Worm (Caenorhabditis elegans) whole organism, L3 larva: Measurements from ENCODE around the gene T01G5.6.

Experiments used
- R02D3.7 ChIP-seq: fragments of 150-350 bp; optimal IDR thresholded peaks from 2 replicates; lab custom pipeline; 2014; ENCODE audit warnings: missing biosample characterization, missing genetic modification characterization
- ZK546.5 ChIP-seq: sonication (generic microtip); optimal IDR thresholded peaks from 2 replicates; lab custom pipeline; 2017; ENCODE audit warnings: missing biosample characterization, missing genetic modification characterization
- aly-2 ChIP-seq: fragments of 150-350 bp; optimal IDR thresholded peaks from 2 replicates; lab custom pipeline; 2014; ENCODE audit warnings: missing biosample characterization, missing genetic modification characterization
- ceh-16 ChIP-seq: sonication (generic microtip); optimal IDR thresholded peaks from 2 replicates; lab custom pipeline; 2017; ENCODE audit warnings: missing biosample characterization, missing genetic modification characterization
- ceh-28 ChIP-seq: fragments of 150-350 bp; optimal IDR thresholded peaks from 2 replicates; lab custom pipeline; 2014; ENCODE audit warnings: missing biosample characterization, missing genetic modification reagents, missing genetic modification characterization
- ceh-9 ChIP-seq: sonication (generic microtip); optimal IDR thresholded peaks from 2 replicates; lab custom pipeline; 2018; ENCODE audit warnings: missing biosample characterization, missing genetic modification characterization
- daf-12 ChIP-seq: fragments of 150-350 bp; optimal IDR thresholded peaks from 2 replicates; lab custom pipeline; 2014; ENCODE audit warnings: missing biosample characterization, missing genetic modification reagents, missing genetic modification characterization
- egl-27 ChIP-seq: sonication (generic microtip); optimal IDR thresholded peaks from 4 replicates; lab custom pipeline; 2017; ENCODE audit warnings: missing biosample characterization, missing genetic modification reagents, missing genetic modification characterization
- elt-1 ChIP-seq: fragments of 150-350 bp; optimal IDR thresholded peaks from 2 replicates; lab custom pipeline; 2014; ENCODE audit warnings: missing biosample characterization, missing genetic modification characterization
- elt-2 ChIP-seq: sonication (generic microtip); optimal IDR thresholded peaks from 2 replicates; lab custom pipeline; 2016; ENCODE audit warnings: missing genetic modification reagents, mild to moderate bottlenecking, missing genetic modification characterization, missing compliant biosample characterization
- elt-3 ChIP-seq, 3 experiments: fragments of 150-350 bp in 1 of 3; sonication (generic microtip) in 2 of 3; optimal IDR thresholded peaks; 2 replicates in 2 of 3; 4 replicates in 1 of 3; lab custom pipeline; 2014 to 2017; ENCODE audit warnings: missing biosample characterization in 3 of 3, missing genetic modification characterization in 3 of 3
- eor-1 ChIP-seq, 2 experiments: fragments of 150-350 bp; optimal IDR thresholded peaks; 2 replicates each; lab custom pipeline; 2014 to 2018; ENCODE audit warnings: missing biosample characterization in 2 of 2, missing genetic modification characterization in 2 of 2
- fkh-10 ChIP-seq: sonication (generic microtip); optimal IDR thresholded peaks from 2 replicates; lab custom pipeline; 2017; ENCODE audit warnings: missing biosample characterization, missing genetic modification reagents, missing genetic modification characterization
- fos-1 ChIP-seq: fragments of 150-350 bp; optimal IDR thresholded peaks from 2 replicates; lab custom pipeline; 2014; ENCODE audit warnings: missing biosample characterization, missing genetic modification characterization
- hmg-11 ChIP-seq: sonication (generic microtip); optimal IDR thresholded peaks from 2 replicates; lab custom pipeline; 2016; ENCODE audit warnings: missing genetic modification characterization, missing compliant biosample characterization
- jun-1 ChIP-seq: fragments of 150-350 bp; optimal IDR thresholded peaks from 2 replicates; lab custom pipeline; 2014; ENCODE audit warnings: missing biosample characterization, missing genetic modification reagents, missing genetic modification characterization
- lin-15B ChIP-seq: fragments of 150-350 bp; optimal IDR thresholded peaks from 2 replicates; lab custom pipeline; 2014; ENCODE audit warnings: missing biosample characterization, missing genetic modification characterization
- lin-39 ChIP-seq: fragments of 150-350 bp; optimal IDR thresholded peaks from 2 replicates; lab custom pipeline; 2018; ENCODE audit warnings: missing biosample characterization, missing genetic modification reagents, missing genetic modification characterization
- lsy-12 ChIP-seq: sonication (generic microtip); optimal IDR thresholded peaks from 2 replicates; lab custom pipeline; 2016; ENCODE audit warnings: mild to moderate bottlenecking, missing genetic modification characterization, missing compliant biosample characterization
- nfya-1 ChIP-seq: sonication (generic microtip); optimal IDR thresholded peaks from 2 replicates; lab custom pipeline; 2017; ENCODE audit warnings: missing genetic modification characterization, mild to moderate bottlenecking, missing compliant biosample characterization, antibody characterized with exemption, moderate library complexity; ENCODE audit not compliant: insufficient read depth
- nhr-11 ChIP-seq: fragments of 150-350 bp; optimal IDR thresholded peaks from 2 replicates; lab custom pipeline; 2014; ENCODE audit warnings: missing biosample characterization, missing genetic modification characterization
- nhr-12 ChIP-seq: fragments of 150-350 bp; optimal IDR thresholded peaks from 2 replicates; lab custom pipeline; 2014; ENCODE audit warnings: missing biosample characterization, missing genetic modification characterization
- nhr-25 ChIP-seq: sonication (generic microtip); optimal IDR thresholded peaks from 2 replicates; lab custom pipeline; 2017; ENCODE audit warnings: missing biosample characterization, missing genetic modification characterization
- nhr-28 ChIP-seq: fragments of 150-350 bp; optimal IDR thresholded peaks from 2 replicates; lab custom pipeline; 2014; ENCODE audit warnings: missing biosample characterization, missing genetic modification characterization
- nhr-77 ChIP-seq: fragments of 150-350 bp; optimal IDR thresholded peaks from 2 replicates; lab custom pipeline; 2014; ENCODE audit warnings: missing biosample characterization, missing genetic modification characterization
- pha-4 ChIP-seq: fragments of 150-350 bp; optimal IDR thresholded peaks from 2 replicates; lab custom pipeline; 2014; ENCODE audit warnings: missing biosample characterization, missing genetic modification reagents, missing genetic modification characterization
- skn-1 ChIP-seq: fragments of 150-350 bp; optimal IDR thresholded peaks from 2 replicates; lab custom pipeline; 2014; ENCODE audit warnings: missing biosample characterization, missing genetic modification characterization
- snpc-4 ChIP-seq: fragments of 150-350 bp; optimal IDR thresholded peaks from 2 replicates; lab custom pipeline; 2014; ENCODE audit warnings: missing biosample characterization, missing genetic modification characterization
- unc-39 ChIP-seq: sonication (generic microtip); optimal IDR thresholded peaks from 4 replicates; lab custom pipeline; 2017; ENCODE audit warnings: missing biosample characterization, missing genetic modification characterization
- ztf-11 ChIP-seq: fragments of 150-350 bp; optimal IDR thresholded peaks from 2 replicates; lab custom pipeline; 2014; ENCODE audit warnings: missing biosample characterization, missing genetic modification characterization
- ztf-4 ChIP-seq: fragments of 150-350 bp; optimal IDR thresholded peaks from 2 replicates; lab custom pipeline; 2014; ENCODE audit warnings: missing biosample characterization, missing genetic modification characterization

Gene T01G5.6

ce11 chrV:15067165-15067564 is 46.7 kb downstream of the T01G5.6 start, which contains the start of gene C25D7.10:
Gene C25D7.10, plus strand, starts transcription at chrV:15067465.
- TF ChIP-seq ceh-28 (tag; lab: Kevin White, UChicago): no peak
- no peak for TF ChIP-seq snpc-4 (tag; lab: Kevin White, UChicago)
- no peak for TF ChIP-seq ceh-9

- TF ChIP-seq fkh-10 (GFP tag; lab: Kevin White, UChicago) (no peak), nhr-12 (tag; lab: Kevin White, UChicago) (no peak), nhr-11 (tag; lab: Kevin White, UChicago) (no peak), lin-39 (tag; lab: Kevin White, UChicago) (no peak), R02D3.7 (tag; lab: Kevin White, UChicago) (no peak), skn-1 (tag; lab: Kevin White, UChicago) (no peak), egl-27 (no peak), unc-39 (no peak), ztf-4 (tag; lab: Kevin White, UChicago) (no peak), ceh-16 (tag; lab: Kevin White, UChicago) (no peak)
Measured at ce11 chrV:15065837-15066348, 48.0 kb downstream of the T01G5.6 start, which contains the start of gene otub-1. Gene otub-1, plus strand, starts transcription at chrV:15066298.

- peak; percentile 20 for TF ChIP-seq lin-39 (tag; lab: Kevin White, UChicago)
- peak; percentile 28 for TF ChIP-seq pha-4
- TF ChIP-seq ztf-11 (tag; lab: Kevin White, UChicago): no peak
- no peak for TF ChIP-seq elt-3 (tag; optimal IDR thresholded peaks at IDR 0.05; lab: Kevin White, UChicago)
- peak; percentile 39 for TF ChIP-seq hmg-11 (tag; lab: Kevin White, UChicago)
- TF ChIP-seq lin-15B: peak; percentile 45
- TF ChIP-seq nfya-1: peak; percentile 33
- TF ChIP-seq nhr-25: peak; percentile 6
- no peak for TF ChIP-seq nhr-12 (tag; lab: Kevin White, UChicago)
- no peak for TF ChIP-seq aly-2 (tag; lab: Kevin White, UChicago)
Measured at ce11 chrV:15065068-15065744, 48.7 kb downstream of the T01G5.6 start, which contains the start of gene C25D7.9. Gene C25D7.9, plus strand, starts transcription at chrV:15065135.

- no peak for TF ChIP-seq R02D3.7 (tag; lab: Kevin White, UChicago)
- TF ChIP-seq ceh-16 (tag; lab: Kevin White, UChicago): no peak
- TF ChIP-seq jun-1 (tag; lab: Kevin White, UChicago): no peak
- no peak for TF ChIP-seq elt-2 (tag; lab: Kevin White, UChicago)
- no peak for TF ChIP-seq pha-4
- no peak for TF ChIP-seq ZK546.5 (tag; lab: Kevin White, UChicago)
- no peak for TF ChIP-seq elt-1
- TF ChIP-seq nhr-25: no peak
- no peak for TF ChIP-seq ztf-11 (tag; lab: Kevin White, UChicago)
- no peak for TF ChIP-seq fkh-10 (GFP tag; lab: Kevin White, UChicago)
- TF ChIP-seq daf-12 (tag; lab: Kevin White, UChicago): no peak
- TF ChIP-seq skn-1 (tag; lab: Kevin White, UChicago): no peak
- no peak for TF ChIP-seq nhr-28 (tag; lab: Kevin White, UChicago)
- TF ChIP-seq eor-1 (tag; optimal IDR thresholded peaks at IDR 0.05; lab: Kevin White, UChicago): no peak
- no peak for TF ChIP-seq unc-39
- TF ChIP-seq nhr-77 (tag; lab: Kevin White, UChicago): no peak
- no peak for TF ChIP-seq lin-15B
- no peak for TF ChIP-seq lsy-12 (tag; lab: Kevin White, UChicago)
- no peak for TF ChIP-seq fos-1 (tag; lab: Kevin White, UChicago)
Measured at ce11 chrV:15063987-15064386, 49.9 kb downstream of the T01G5.6 start, which contains the start of gene rap-2. Gene rap-2, minus strand, starts transcription at chrV:15064087.
